Worm (Caenorhabditis elegans) whole organism, midembryonic: ENCODE data around the gene col-140.

ENCODE experiments used
- flt-1 ChIP-seq: fragments of 200-800 bp; sonication (Bioruptor generic); IDR thresholded peaks from 2 replicates; pipeline ENCODE4 v1.3.6; 2022; ENCODE audit warnings: missing genetic modification characterization, missing compliant biosample characterization
- ref-1 ChIP-seq: fragments of 200-800 bp; sonication (Bioruptor generic); conservative IDR thresholded peaks from 2 replicates; pipeline ENCODE4 v1.3.6; 2022; ENCODE audit warnings: missing genetic modification reagents, missing genetic modification characterization, missing compliant biosample characterization
- ztf-23 ChIP-seq: fragments of 200-800 bp; sonication (Bioruptor generic); IDR thresholded peaks from 2 replicates; pipeline ENCODE4 v1.3.6; 2022; ENCODE audit warnings: missing genetic modification reagents, missing genetic modification characterization, missing compliant biosample characterization

DNA sequence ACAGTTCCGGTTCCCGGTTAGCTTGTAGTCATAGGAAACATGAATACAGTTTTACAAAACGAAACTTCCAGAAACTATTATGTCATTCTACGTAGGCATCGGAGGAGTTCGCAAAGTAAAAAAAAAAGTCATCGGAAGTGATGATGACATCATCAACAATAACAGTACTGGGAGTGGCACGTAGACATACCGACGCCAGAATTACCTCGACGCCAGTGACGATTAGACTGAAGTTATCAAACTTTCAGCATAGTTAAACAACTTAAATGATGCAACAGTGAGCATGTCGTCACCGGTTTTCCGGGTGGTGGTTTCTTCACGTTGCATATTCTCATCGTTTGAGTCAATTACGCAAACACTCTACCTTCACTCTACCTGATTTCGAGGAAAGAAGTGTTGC lies 16.2 kb downstream of the col-140 start:
- TF ChIP-seq flt-1 (GFP tag; lab: Robert Waterston, UW), result no peak
- no peak for TF ChIP-seq ref-1 (GFP tag; lab: Robert Waterston, UW)
- TF ChIP-seq ztf-23 (GFP tag; lab: Robert Waterston, UW), result no peak
